Fruit fly (Drosophila melanogaster) whole organism, pupa: ENCODE results near the gene Socs36E.

Experiments
- CG15710 ChIP-seq: fragments of 200-800 bp; sonication (Bioruptor generic); optimal IDR thresholded peaks from 2 replicates; lab custom pipeline; 2018; ENCODE audit warnings: missing biosample characterization, mild to moderate bottlenecking, missing genetic modification characterization, moderate library complexity
- Ets98B ChIP-seq: fragments of 200-800 bp; sonication (Bioruptor generic); IDR thresholded peaks from 2 replicates; pipeline ENCODE4 v1.3.6; 2022; ENCODE audit warnings: missing biosample characterization, missing genetic modification characterization
- Pif1B ChIP-seq: fragments of 200-800 bp; sonication (Bioruptor generic); optimal IDR thresholded peaks from 3 replicates; lab custom pipeline; 2016; ENCODE audit warnings: missing biosample characterization, missing genetic modification characterization

- TF ChIP-seq Ets98B (GFP tag; lab: Robert Waterston, UW) (no peak), Pif1B (GFP tag; lab: Kevin White, UChicago) (no peak), CG15710 (no peak)
These were observed 3.7 kb upstream of the Socs36E start, which contains the start of gene CG5783 for dm6 chr2L:18155877-18156276.
